Worm (Caenorhabditis elegans): ENCODE results near the gene sre-35.
"Not testable (repeated sequence)": the region's sequence is repeated elsewhere in the genome, so short reads cannot be mapped to it uniquely, and the experiment has no call there.

Gene sre-35

ce11 chrII:12441164-12441563, 11.5 kb downstream of the sre-35 start, which contains the start of gene Y57A10C.10:
Gene Y57A10C.10 (minus strand): TSS chrII:12441264.
- TF ChIP-seq nhr-12, lin-39, crh-2 (tag; optimal IDR thresholded peaks at IDR 0.05): not testable (repeated sequence)

ce11 chrII:12438441-12438840, 14.2 kb downstream of the sre-35 start, which contains the start of gene Y57A10C.9:
Gene Y57A10C.9 (minus strand): TSS chrII:12438541.
- TF ChIP-seq nhr-129 (tag; optimal IDR thresholded peaks at IDR 0.05) (no peak), mab-5 (tag; optimal IDR thresholded peaks at IDR 0.05) (no peak), ztf-11 (tag; optimal IDR thresholded peaks at IDR 0.05) (no peak), nhr-10 (tag; optimal IDR thresholded peaks at IDR 0.05) (no peak), Y55F3AM.14 (GFP tag; optimal IDR thresholded peaks at IDR 0.05) (no peak), ama-1 (optimal IDR thresholded peaks at IDR 0.05) (no peak), nhr-237 (tag; optimal IDR thresholded peaks at IDR 0.05) (no peak), mdl-1 (tag; optimal IDR thresholded peaks at IDR 0.05) (no peak), nhr-12 (tag; optimal IDR thresholded peaks at IDR 0.05) (no peak), unc-39 (tag; optimal IDR thresholded peaks at IDR 0.05) (no peak), fos-1 (tag; optimal IDR thresholded peaks at IDR 0.05) (no peak), nhr-77 (tag; optimal IDR thresholded peaks at IDR 0.05) (no peak), sma-9 (GFP tag; optimal IDR thresholded peaks at IDR 0.05) (no peak), sma-9 (tag; optimal IDR thresholded peaks at IDR 0.05) (no peak), crh-2 (tag; optimal IDR thresholded peaks at IDR 0.05) (no peak)

- no peak for TF ChIP-seq nhr-6 (tag; optimal IDR thresholded peaks at IDR 0.05)
- no peak for TF ChIP-seq nhr-25 (tag; optimal IDR thresholded peaks at IDR 0.05)
- TF ChIP-seq skn-1 (tag; optimal IDR thresholded peaks at IDR 0.05) = no peak
- TF ChIP-seq sma-3 (GFP tag; optimal IDR thresholded peaks at IDR 0.05) = no peak
- TF ChIP-seq fos-1 (tag; optimal IDR thresholded peaks at IDR 0.05) = no peak
These were observed 15.9 kb downstream of the sre-35 start for ce11 chrII:12436717-12437116.

DNA sequence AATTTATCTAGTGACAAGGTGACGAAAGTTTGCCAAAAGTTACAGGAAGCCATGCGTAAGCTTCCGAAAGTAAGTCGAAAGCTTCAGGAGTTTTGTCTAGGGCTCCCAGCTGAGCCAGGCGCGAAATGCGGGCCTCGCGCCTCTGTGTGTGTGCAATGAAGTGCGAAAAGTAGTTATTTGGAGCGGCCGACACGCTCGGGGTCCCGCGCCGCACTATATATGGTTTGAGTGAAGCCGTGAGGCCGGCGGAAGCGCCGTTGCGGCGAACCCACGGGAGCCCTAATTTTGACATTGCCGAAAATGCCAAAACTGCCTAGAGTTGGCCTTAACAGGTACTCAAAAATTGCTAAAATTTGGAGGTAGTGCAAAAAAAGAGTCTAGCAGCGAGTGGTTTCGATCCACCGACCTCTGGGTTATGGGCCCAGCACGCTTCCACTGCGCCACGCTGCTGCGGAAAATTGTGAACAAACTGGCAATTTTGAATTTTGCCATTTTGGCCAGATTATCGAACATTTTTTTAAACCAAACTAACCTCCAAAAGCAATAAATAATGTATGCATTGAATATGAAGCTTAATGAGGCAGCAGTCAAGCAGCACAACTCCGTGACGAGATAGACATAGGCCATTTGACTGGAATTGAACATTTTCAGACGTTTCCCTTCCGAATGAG, 17.3 kb downstream of the sre-35 start:
- no peak for TF ChIP-seq Y55F3AM.14 (GFP tag; optimal IDR thresholded peaks at IDR 0.05)
- no peak for TF ChIP-seq ZK546.5 (tag; optimal IDR thresholded peaks at IDR 0.05)
- no peak for TF ChIP-seq nhr-25 (tag; optimal IDR thresholded peaks at IDR 0.05)
- TF ChIP-seq mab-5 (tag; optimal IDR thresholded peaks at IDR 0.05) = no peak
- TF ChIP-seq unc-55 (GFP tag; optimal IDR thresholded peaks at IDR 0.05) = no peak
- no peak for TF ChIP-seq snpc-4 (tag; optimal IDR thresholded peaks at IDR 0.05)
- no peak for TF ChIP-seq elt-3 (tag; optimal IDR thresholded peaks at IDR 0.05)
- no peak for TF ChIP-seq ceh-82 (tag; optimal IDR thresholded peaks at IDR 0.05)
- no peak for TF ChIP-seq blmp-1 (tag; optimal IDR thresholded peaks at IDR 0.05; ENCODE audit: insufficient read depth)
- TF ChIP-seq ama-1 (optimal IDR thresholded peaks at IDR 0.05) = no peak
- TF ChIP-seq elt-1 (tag; optimal IDR thresholded peaks at IDR 0.05) = no peak
- TF ChIP-seq sma-9 (GFP tag; optimal IDR thresholded peaks at IDR 0.05) = no peak
- TF ChIP-seq sma-9 (tag; optimal IDR thresholded peaks at IDR 0.05) = no peak
- TF ChIP-seq nhr-6 (tag; optimal IDR thresholded peaks at IDR 0.05) = no peak
- TF ChIP-seq crh-2 (tag; optimal IDR thresholded peaks at IDR 0.05) = no peak
- no peak for TF ChIP-seq alr-1 (tag; optimal IDR thresholded peaks at IDR 0.05)
- TF ChIP-seq nhr-12 (tag; optimal IDR thresholded peaks at IDR 0.05) = no peak
- no peak for TF ChIP-seq unc-39 (tag; optimal IDR thresholded peaks at IDR 0.05)
- TF ChIP-seq ztf-4 (tag; optimal IDR thresholded peaks at IDR 0.05) = no peak
- no peak for TF ChIP-seq skn-1 (tag; optimal IDR thresholded peaks at IDR 0.05)

DNA sequence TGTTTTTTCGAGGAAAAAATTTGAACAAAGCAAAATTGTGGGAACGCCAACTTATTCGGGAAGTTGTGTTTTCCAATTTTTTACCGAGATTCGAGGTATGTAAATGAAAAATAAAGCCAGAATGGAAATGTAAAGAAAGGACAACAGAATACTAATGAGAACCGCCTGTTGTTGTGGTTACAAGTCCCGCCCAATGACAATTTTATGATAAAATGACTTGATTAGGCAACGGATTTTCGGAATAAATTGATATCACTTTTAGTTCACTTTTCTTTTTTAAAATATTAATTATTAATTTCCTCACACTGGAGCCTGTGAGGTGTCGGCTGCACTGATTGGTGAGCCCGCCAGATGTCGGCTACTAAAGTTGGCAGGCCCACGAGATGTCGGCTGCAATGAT, 20.3 kb downstream of the sre-35 start, which contains the start of gene dct-12:
Gene dct-12, minus strand, starts transcription at position 101 of the 400 bp plus-strand sequence.
- TF ChIP-seq unc-55 (GFP tag; optimal IDR thresholded peaks at IDR 0.05) = no peak
- TF ChIP-seq lin-39 (tag; optimal IDR thresholded peaks at IDR 0.05) = no peak
- TF ChIP-seq dmd-4 (tag; optimal IDR thresholded peaks at IDR 0.05) = no peak
- no peak for TF ChIP-seq ama-1 (optimal IDR thresholded peaks at IDR 0.05)
- no peak for TF ChIP-seq unc-39 (tag; optimal IDR thresholded peaks at IDR 0.05)

DNA sequence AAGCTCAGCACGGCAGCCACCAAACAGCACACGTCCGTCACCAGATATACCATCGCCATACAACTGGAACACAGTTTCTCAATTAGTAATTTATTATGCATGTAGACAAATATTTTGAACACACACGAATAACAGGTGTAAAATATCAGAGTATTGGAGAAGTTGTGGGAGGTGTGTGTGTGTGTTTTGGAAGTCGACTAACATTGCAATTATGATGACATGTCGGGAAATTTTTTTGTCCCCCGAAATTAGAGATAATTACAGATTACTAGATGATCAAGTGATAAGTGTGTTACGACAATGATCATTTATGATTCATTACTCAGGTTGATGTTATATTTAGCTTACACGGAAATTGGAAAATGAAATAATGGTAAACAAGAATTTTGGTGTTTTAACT, 22.9 kb downstream of the sre-35 start, which contains the start of gene Y57A10C.8:
Gene Y57A10C.8, minus strand, starts transcription at position 101 of the 400 bp plus-strand sequence.
- no peak for TF ChIP-seq crh-2 (tag; optimal IDR thresholded peaks at IDR 0.05)
- TF ChIP-seq lin-39 (tag; optimal IDR thresholded peaks at IDR 0.05) = no peak
- no peak for TF ChIP-seq mdl-1 (tag; optimal IDR thresholded peaks at IDR 0.05)
- TF ChIP-seq gmeb-1 (tag; optimal IDR thresholded peaks at IDR 0.05) = no peak
- no peak for TF ChIP-seq mab-5 (tag; optimal IDR thresholded peaks at IDR 0.05)
- no peak for TF ChIP-seq unc-55 (GFP tag; optimal IDR thresholded peaks at IDR 0.05)
- no peak for TF ChIP-seq nhr-10 (tag; optimal IDR thresholded peaks at IDR 0.05)
- no peak for TF ChIP-seq skn-1 (tag; optimal IDR thresholded peaks at IDR 0.05)
- no peak for TF ChIP-seq dmd-4 (tag; optimal IDR thresholded peaks at IDR 0.05)
- TF ChIP-seq unc-62 (GFP tag; optimal IDR thresholded peaks at IDR 0.05) = no peak
- no peak for TF ChIP-seq elt-1 (tag; optimal IDR thresholded peaks at IDR 0.05)
- TF ChIP-seq ZK546.5 (tag; optimal IDR thresholded peaks at IDR 0.05) = no peak
- no peak for TF ChIP-seq alr-1 (tag; optimal IDR thresholded peaks at IDR 0.05)
- TF ChIP-seq ztf-4 (tag; optimal IDR thresholded peaks at IDR 0.05) = no peak
- no peak for TF ChIP-seq mbf-1 (tag; optimal IDR thresholded peaks at IDR 0.05)
- TF ChIP-seq elt-3 (tag; optimal IDR thresholded peaks at IDR 0.05) = no peak
- no peak for TF ChIP-seq nhr-11 (tag; optimal IDR thresholded peaks at IDR 0.05)
- TF ChIP-seq ztf-1 (GFP tag; conservative IDR thresholded peaks at IDR 0.05) = no peak
- no peak for TF ChIP-seq snpc-4 (tag; optimal IDR thresholded peaks at IDR 0.05)
- TF ChIP-seq nhr-237 (tag; optimal IDR thresholded peaks at IDR 0.05) = no peak

All from whole organism, L2 larva.